Worm (Caenorhabditis elegans): ENCODE results near the gene W09C2.7.

DNA sequence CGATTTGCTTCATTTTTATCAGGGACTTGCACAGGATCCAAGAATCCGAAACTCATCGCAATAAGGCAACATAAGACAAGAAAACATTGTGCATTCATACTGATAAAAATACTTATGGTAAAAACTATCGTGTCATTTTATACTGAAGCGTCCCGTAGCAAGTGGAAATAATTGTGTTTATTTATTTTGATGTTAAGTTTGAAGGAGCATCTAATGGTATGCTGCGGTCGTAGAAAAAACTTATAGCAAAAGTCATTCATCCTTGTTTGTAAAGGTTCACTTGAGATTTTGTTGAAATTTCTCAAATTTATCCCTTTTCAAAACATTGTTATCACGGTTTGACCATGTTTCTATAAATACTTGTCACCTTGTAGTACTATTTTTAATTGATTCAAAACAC, 2.8 kb upstream of the W09C2.7 start, which contains the start of gene W09C2.10:
- TF ChIP-seq him-1 (tag; optimal IDR thresholded peaks at IDR 0.05) (no peak), W03F9.2 (tag; optimal IDR thresholded peaks at IDR 0.05) (no peak), dao-5 (tag; optimal IDR thresholded peaks at IDR 0.05) (no peak)
